Worm (Caenorhabditis elegans) whole organism, midembryonic: ENCODE data around the gene Y75B8A.63.

Source experiments
- T22C8.4 ChIP-seq: fragments of 200-800 bp; sonication (Bioruptor generic); IDR thresholded peaks from 2 replicates; pipeline ENCODE4 v1.3.6; 2022; ENCODE audit warnings: missing genetic modification characterization, missing compliant biosample characterization
- cog-1 ChIP-seq: sonication (generic microtip); optimal IDR thresholded peaks from 2 replicates; lab custom pipeline; 2016; ENCODE audit warnings: missing genetic modification characterization, missing compliant biosample characterization
- flt-1 ChIP-seq: fragments of 200-800 bp; sonication (Bioruptor generic); IDR thresholded peaks from 2 replicates; pipeline ENCODE4 v1.3.6; 2022; ENCODE audit warnings: missing genetic modification characterization, missing compliant biosample characterization
- klf-2 ChIP-seq: fragments of 200-800 bp; sonication (Bioruptor generic); conservative IDR thresholded peaks from 2 replicates; pipeline ENCODE4 v1.3.6; 2022; ENCODE audit warnings: missing genetic modification reagents, missing genetic modification characterization, missing compliant biosample characterization
- ref-1 ChIP-seq: fragments of 200-800 bp; sonication (Bioruptor generic); conservative IDR thresholded peaks from 2 replicates; pipeline ENCODE4 v1.3.6; 2022; ENCODE audit warnings: missing genetic modification reagents, missing genetic modification characterization, missing compliant biosample characterization
- tab-1 ChIP-seq: fragments of 200-800 bp; sonication (Bioruptor generic); IDR thresholded peaks from 2 replicates; pipeline ENCODE4 v1.3.6; 2022; ENCODE audit warnings: missing genetic modification characterization, missing compliant biosample characterization
- ztf-23 ChIP-seq: fragments of 200-800 bp; sonication (Bioruptor generic); IDR thresholded peaks from 2 replicates; pipeline ENCODE4 v1.3.6; 2022; ENCODE audit warnings: missing genetic modification reagents, missing genetic modification characterization, missing compliant biosample characterization
- ztf-29 ChIP-seq: fragments of 200-800 bp; sonication (Bioruptor generic); IDR thresholded peaks from 2 replicates; pipeline ENCODE4 v1.3.6; 2022; ENCODE audit warnings: missing genetic modification reagents, missing genetic modification characterization, missing compliant biosample characterization

- TF ChIP-seq ztf-29 (GFP tag; lab: Robert Waterston, UW) (no peak), cog-1 (tag; lab: Kevin White, UChicago) (no peak), ztf-23 (no peak), tab-1 (GFP tag; lab: Robert Waterston, UW) (no peak), flt-1 (no peak), klf-2 (GFP tag; lab: Robert Waterston, UW) (no peak), ref-1 (GFP tag; lab: Robert Waterston, UW) (no peak), T22C8.4 (GFP tag; lab: Robert Waterston, UW) (no peak)
Measured at ce11 chrIII:12333445-12333844, 5.7 kb downstream of the Y75B8A.63 start, which contains the start of gene zip-1.
